Worm (Caenorhabditis elegans): ENCODE data around the gene pqn-89.

DNA sequence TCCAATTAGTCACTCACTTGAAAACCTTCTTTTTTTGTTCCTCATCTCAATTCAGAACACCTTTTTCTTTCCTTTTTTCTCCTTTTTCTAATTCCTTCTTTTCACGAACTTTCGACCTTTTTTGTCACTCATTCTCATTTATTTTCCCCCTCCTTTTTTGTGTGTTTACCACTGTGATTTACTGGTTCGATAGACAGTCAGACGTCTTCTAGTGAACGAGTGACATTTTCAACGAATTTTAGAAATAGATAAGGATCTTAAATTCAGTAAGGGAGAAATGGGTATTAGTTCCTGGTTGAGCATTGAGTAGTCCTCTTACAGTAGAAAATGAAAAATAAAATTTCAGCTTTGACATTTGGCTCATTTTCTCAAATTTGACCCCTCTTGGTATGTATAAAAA lies 14.6 kb upstream of the pqn-89 start:
- TF ChIP-seq ama-1 (optimal IDR thresholded peaks at IDR 0.05), result no peak
- no peak for TF ChIP-seq sea-1 (GFP tag; conservative IDR thresholded peaks at IDR 0.05)
- no peak for TF ChIP-seq flt-1 (GFP tag; IDR thresholded peaks at IDR 0.05)
- TF ChIP-seq ceh-36 (tag; optimal IDR thresholded peaks at IDR 0.05), result no peak
- TF ChIP-seq tra-4 (tag; optimal IDR thresholded peaks at IDR 0.05), result no peak
- no peak for TF ChIP-seq hmg-4 (GFP tag; optimal IDR thresholded peaks at IDR 0.05)
- no peak for TF ChIP-seq scrt-1 (GFP tag; IDR thresholded peaks at IDR 0.05)
